Fruit fly (Drosophila melanogaster): ENCODE measurements around the gene pira.

Gene pira

DNA sequence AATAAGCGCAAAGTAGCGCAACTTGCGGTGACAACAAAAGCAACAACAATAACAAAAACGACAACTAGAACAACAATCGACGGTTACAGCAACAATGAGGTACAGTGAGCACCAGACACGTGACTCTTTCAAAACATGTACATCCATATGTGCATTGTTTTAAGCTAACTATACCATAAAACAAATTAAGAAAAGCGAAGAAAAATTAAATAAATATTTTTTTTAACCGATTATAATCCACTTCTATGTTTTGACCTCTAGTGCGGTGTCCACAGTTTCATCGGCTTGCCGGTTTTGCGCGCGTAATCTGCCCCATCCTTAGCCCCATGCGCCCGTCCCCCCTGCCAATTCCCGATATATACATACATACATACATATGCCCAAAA is 9.1 kb downstream of the pira start (continued):
- TF ChIP-seq CG8119 (GFP tag; IDR thresholded peaks at IDR 0.05) (peak; percentile 99), Eip75B (GFP tag; optimal IDR thresholded peaks at IDR 0.05) (peak; percentile 98), Ets96B (tag; optimal IDR thresholded peaks at IDR 0.05) (peak; percentile 98), CG8632 (GFP tag; optimal IDR thresholded peaks at IDR 0.05) (peak; percentile 98), Sox14 (GFP tag; optimal IDR thresholded peaks at IDR 0.05) (peak; percentile 96), fd59A (GFP tag; optimal IDR thresholded peaks at IDR 0.05) (peak; percentile 98), Ets21C (GFP tag; optimal IDR thresholded peaks at IDR 0.05) (peak; percentile 94), Sox102F (GFP tag; optimal IDR thresholded peaks at IDR 0.05) (peak; percentile 94), CG8319 (GFP tag; optimal IDR thresholded peaks at IDR 0.05) (peak; percentile 98), esn (GFP tag; optimal IDR thresholded peaks at IDR 0.05) (peak; percentile 97), cyc (GFP tag; optimal IDR thresholded peaks at IDR 0.05) (peak; percentile 98), dac (GFP tag; optimal IDR thresholded peaks at IDR 0.05) (peak; percentile 95), net (GFP tag; optimal IDR thresholded peaks at IDR 0.05) (peak; percentile 96), salr (GFP tag; optimal IDR thresholded peaks at IDR 0.05) (peak; percentile 94 to 96), CG6854 (GFP tag; optimal IDR thresholded peaks at IDR 0.05) (peak; percentile 41), CG6163 (GFP tag; IDR thresholded peaks at IDR 0.05) (peak; percentile 99)

DNA sequence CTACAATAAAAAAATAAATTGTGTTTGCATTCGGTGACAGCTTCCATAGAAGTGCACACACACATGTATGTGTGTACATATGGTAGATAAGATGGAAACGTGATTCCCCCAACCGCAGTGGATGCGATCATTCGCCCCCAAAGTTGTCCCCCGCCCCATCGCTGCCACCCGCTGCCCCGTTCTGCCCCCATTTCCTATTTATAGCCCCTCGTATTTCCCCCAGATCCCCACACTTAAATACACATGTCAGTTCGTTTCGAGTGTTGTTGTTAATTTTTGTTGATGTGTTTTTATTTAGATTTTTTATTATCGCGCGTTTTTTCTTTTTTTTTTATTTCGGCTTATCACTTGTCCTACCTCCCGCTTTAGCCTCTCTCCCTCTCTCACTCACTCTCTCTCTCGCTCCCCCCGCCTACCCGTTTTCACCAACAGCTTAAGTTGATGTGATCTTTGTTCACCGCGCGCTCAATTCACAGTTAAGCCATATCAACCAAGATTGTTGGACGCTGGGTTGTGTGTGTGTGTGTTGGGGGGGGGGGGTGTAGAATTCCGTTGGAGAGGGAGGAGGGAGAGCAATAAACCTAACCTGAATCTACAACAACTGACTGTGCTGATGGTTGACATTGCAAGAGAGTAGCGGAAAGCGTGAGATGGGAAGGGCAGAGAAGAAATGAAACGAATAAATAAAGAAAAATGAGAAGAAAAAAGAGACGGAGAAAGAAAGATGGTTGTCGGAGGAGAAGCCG is 9.6 kb downstream of the pira start:
- TF ChIP-seq CG6163 (GFP tag; IDR thresholded peaks at IDR 0.05): peak; percentile 58; the same call in 2 of the 3 replicates
- no peak for TF ChIP-seq fd85E (GFP tag; optimal IDR thresholded peaks at IDR 0.05)
- TF ChIP-seq Sox15 (GFP tag; optimal IDR thresholded peaks at IDR 0.05): no peak
- TF ChIP-seq Eip78C (GFP tag): peak; percentile 33
- TF ChIP-seq CG10669 (GFP tag; optimal IDR thresholded peaks at IDR 0.05): peak; percentile 31
- TF ChIP-seq CG6792 (GFP tag; optimal IDR thresholded peaks at IDR 0.05): peak; percentile 20
- no peak for TF ChIP-seq Hr4 (GFP tag; optimal IDR thresholded peaks at IDR 0.05)
- no peak for TF ChIP-seq dsx (GFP tag; optimal IDR thresholded peaks at IDR 0.05; ENCODE audit: poor library complexity, severe bottlenecking)
- TF ChIP-seq vri (GFP tag; optimal IDR thresholded peaks at IDR 0.05): peak; percentile 57
- no peak for TF ChIP-seq Met (GFP tag; optimal IDR thresholded peaks at IDR 0.05)
- TF ChIP-seq Blimp-1 (GFP tag; optimal IDR thresholded peaks at IDR 0.05): no peak
- TF ChIP-seq svp (GFP tag): peak; percentile 96
- no peak for TF ChIP-seq CG11762 (GFP tag; optimal IDR thresholded peaks at IDR 0.05; ENCODE audit: insufficient read depth)
- peak; percentile 64 for TF ChIP-seq CG6276 (GFP tag; optimal IDR thresholded peaks at IDR 0.05)
- peak; percentile 78 for TF ChIP-seq Sox14 (GFP tag; optimal IDR thresholded peaks at IDR 0.05)
- no peak for TF ChIP-seq CG32006 (GFP tag; optimal IDR thresholded peaks at IDR 0.05)
- peak; percentile 28 for TF ChIP-seq CG8319 (GFP tag; optimal IDR thresholded peaks at IDR 0.05)
- TF ChIP-seq CG8632 (GFP tag; optimal IDR thresholded peaks at IDR 0.05): peak; percentile 53
- no peak for TF ChIP-seq CG3919 (GFP tag; optimal IDR thresholded peaks at IDR 0.05)
- TF ChIP-seq Ets96B (tag; optimal IDR thresholded peaks at IDR 0.05): peak; percentile 12
- no peak for TF ChIP-seq CG31627 (GFP tag; optimal IDR thresholded peaks at IDR 0.05)
- TF ChIP-seq CG6808 (GFP tag; optimal IDR thresholded peaks at IDR 0.05): peak; percentile 36
- TF ChIP-seq CG10631 (GFP tag; optimal IDR thresholded peaks at IDR 0.05): no peak
- no peak for TF ChIP-seq CG4318 (GFP tag; optimal IDR thresholded peaks at IDR 0.05)
- TF ChIP-seq Ets21C (GFP tag; optimal IDR thresholded peaks at IDR 0.05): no peak
- peak; percentile 69 for TF ChIP-seq CG8119 (GFP tag; IDR thresholded peaks at IDR 0.05)
- TF ChIP-seq salr (GFP tag; optimal IDR thresholded peaks at IDR 0.05): peak in 1 of 2 experiments; percentile 25
- TF ChIP-seq pdm3 (GFP tag; optimal IDR thresholded peaks at IDR 0.05): no peak
- TF ChIP-seq CG34406 (GFP tag; optimal IDR thresholded peaks at IDR 0.05): no peak
- no peak for TF ChIP-seq Hr39 (GFP tag; optimal IDR thresholded peaks at IDR 0.05)
- TF ChIP-seq CG7368 (GFP tag; optimal IDR thresholded peaks at IDR 0.05): no peak
- TF ChIP-seq CG11294 (GFP tag; IDR thresholded peaks at IDR 0.05): peak; percentile 32; the same call in 1 of the 2 replicates
- peak; percentile 71 for TF ChIP-seq CG6854 (GFP tag; optimal IDR thresholded peaks at IDR 0.05)
- peak; percentile 45 for TF ChIP-seq net (GFP tag; optimal IDR thresholded peaks at IDR 0.05)
- peak; percentile 44 for TF ChIP-seq CG1621 (tag; optimal IDR thresholded peaks at IDR 0.05)
- TF ChIP-seq Gug (GFP tag; IDR thresholded peaks at IDR 0.05): peak; percentile 37; the same call in 1 of the 2 replicates
- TF ChIP-seq dac (GFP tag; optimal IDR thresholded peaks at IDR 0.05): no peak
- peak; percentile 92 for TF ChIP-seq fkh (GFP tag; optimal IDR thresholded peaks at IDR 0.05)
- TF ChIP-seq CG9139 (GFP tag; optimal IDR thresholded peaks at IDR 0.05): peak; percentile 87
- no peak for TF ChIP-seq Eip75B (GFP tag; optimal IDR thresholded peaks at IDR 0.05)
- TF ChIP-seq acj6 (GFP tag; optimal IDR thresholded peaks at IDR 0.05): no peak
- peak; percentile 47 to 84 for TF ChIP-seq ss (GFP tag; optimal IDR thresholded peaks at IDR 0.05)
- no peak for TF ChIP-seq fd59A (GFP tag; optimal IDR thresholded peaks at IDR 0.05)

Data from whole organism, prepupa.